Worm (Caenorhabditis elegans) whole organism, early embryonic: Measurements from ENCODE around the gene C17E7.12.

Experiments
- B0310.2 ChIP-seq: sonication (generic microtip); optimal IDR thresholded peaks from 2 replicates; lab custom pipeline; 2016; ENCODE audit warnings: mild to moderate bottlenecking, missing genetic modification characterization, missing compliant biosample characterization
- F13C5.2 ChIP-seq: sonication (generic microtip); optimal IDR thresholded peaks from 2 replicates; lab custom pipeline; 2017; ENCODE audit warnings: mild to moderate bottlenecking, missing genetic modification characterization, inconsistent platforms, missing compliant biosample characterization
- aly-1 ChIP-seq: sonication (generic microtip); optimal IDR thresholded peaks from 2 replicates; lab custom pipeline; 2016; ENCODE audit warnings: missing genetic modification characterization, missing compliant biosample characterization
- ama-1 ChIP-seq: fragments of 150-350 bp; optimal IDR thresholded peaks from 2 replicates; lab custom pipeline; 2014
- ceh-13 ChIP-seq: fragments of 200-800 bp; sonication (Bioruptor generic); optimal IDR thresholded peaks from 2 replicates; lab custom pipeline; 2018; ENCODE audit warnings: mild to moderate bottlenecking, missing genetic modification characterization, missing compliant biosample characterization
- ets-7 ChIP-seq: sonication (generic microtip); optimal IDR thresholded peaks from 2 replicates; lab custom pipeline; 2016; ENCODE audit warnings: missing genotype, missing genetic modification characterization, missing compliant biosample characterization
- flt-1 ChIP-seq: fragments of 200-800 bp; sonication (Bioruptor generic); IDR thresholded peaks from 2 replicates; pipeline ENCODE4 v1.3.6; 2022; ENCODE audit warnings: missing genetic modification characterization, missing compliant biosample characterization
- hmbx-1 ChIP-seq: sonication (generic microtip); optimal IDR thresholded peaks from 2 replicates; lab custom pipeline; 2016; ENCODE audit warnings: mild to moderate bottlenecking, missing genetic modification characterization, missing compliant biosample characterization
- hmg-4 ChIP-seq: fragments of 200-800 bp; sonication (Bioruptor generic); optimal IDR thresholded peaks from 2 replicates; lab custom pipeline; 2018; ENCODE audit warnings: mild to moderate bottlenecking, missing genetic modification characterization, missing compliant biosample characterization
- hnd-1 ChIP-seq: sonication (generic microtip); optimal IDR thresholded peaks from 2 replicates; lab custom pipeline; 2016; ENCODE audit warnings: missing genetic modification characterization, missing compliant biosample characterization
- pes-1 ChIP-seq: fragments of 200-800 bp; sonication (Bioruptor generic); IDR thresholded peaks from 2 replicates; pipeline ENCODE4 v1.3.6; 2022; ENCODE audit warnings: missing genetic modification reagents, missing genetic modification characterization, missing compliant biosample characterization
- scrt-1 ChIP-seq: fragments of 200-800 bp; sonication (Bioruptor generic); IDR thresholded peaks from 2 replicates; pipeline ENCODE4 v1.3.6; 2022; ENCODE audit warnings: missing genetic modification characterization, missing compliant biosample characterization
- sea-1 ChIP-seq: fragments of 200-800 bp; sonication (Bioruptor generic); conservative IDR thresholded peaks from 2 replicates; pipeline ENCODE4 v1.3.6; 2022; ENCODE audit warnings: missing genetic modification characterization, missing compliant biosample characterization
- tbx-11 ChIP-seq: fragments of 200-800 bp; sonication (Bioruptor generic); IDR thresholded peaks from 2 replicates; pipeline ENCODE4 v1.3.6; 2022; ENCODE audit warnings: missing genetic modification characterization, missing compliant biosample characterization

DNA sequence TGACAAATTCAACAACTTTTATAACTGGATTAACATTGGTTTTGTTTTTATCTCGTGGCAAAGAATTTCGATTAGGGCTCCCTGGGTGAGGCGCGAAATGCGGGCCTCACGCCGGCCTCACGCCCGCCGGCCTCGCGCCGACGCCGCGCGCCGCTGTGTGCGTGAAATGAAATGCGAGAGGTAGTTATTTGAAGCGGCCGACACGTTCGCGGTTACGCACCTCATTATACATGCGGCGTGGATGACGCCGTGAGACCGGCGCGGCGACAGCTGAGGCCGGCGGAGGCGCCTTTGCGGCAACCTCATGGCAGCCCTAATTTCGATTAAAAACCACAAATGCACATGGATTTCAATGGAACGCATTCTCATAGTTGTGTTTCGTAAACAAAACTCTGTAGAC lies 35.7 kb upstream of the C17E7.12 start:
- TF ChIP-seq scrt-1 (GFP tag; lab: Robert Waterston, UW) = no peak
- no peak for TF ChIP-seq aly-1 (tag; lab: Kevin White, UChicago)
- no peak for TF ChIP-seq pes-1 (GFP tag; lab: Robert Waterston, UW)
- TF ChIP-seq hmg-4 (GFP tag; lab: Kevin White, UChicago) = no peak
- no peak for TF ChIP-seq ama-1 (lab: Kevin White, UChicago)
- TF ChIP-seq B0310.2 = no peak
- TF ChIP-seq ceh-13 (GFP tag; lab: Kevin White, UChicago) = no peak
- TF ChIP-seq tbx-11 (GFP tag; lab: Robert Waterston, UW) = no peak
- TF ChIP-seq flt-1 = no peak
- TF ChIP-seq hmbx-1 (tag; lab: Kevin White, UChicago) = no peak
- TF ChIP-seq F13C5.2 (tag; lab: Kevin White, UChicago) = no peak
- TF ChIP-seq sea-1 = no peak
- no peak for TF ChIP-seq ets-7 (tag; lab: Kevin White, UChicago)
- TF ChIP-seq hnd-1 = no peak
